Worm (Caenorhabditis elegans): ENCODE measurements around the gene gop-2.

Gene gop-2

ce11 chrIII:5305725-5306124 is 46.9 kb downstream of the gop-2 start (continued):
- TF ChIP-seq sma-9 (GFP tag; optimal IDR thresholded peaks at IDR 0.05) (peak; percentile 70), sma-9 (tag; optimal IDR thresholded peaks at IDR 0.05) (no peak), elt-1 (tag; optimal IDR thresholded peaks at IDR 0.05) (no peak), snpc-4 (tag; optimal IDR thresholded peaks at IDR 0.05) (no peak), lin-13 (GFP tag; optimal IDR thresholded peaks at IDR 0.05) (peak; percentile 46), nhr-12 (tag; optimal IDR thresholded peaks at IDR 0.05) (no peak)

- TF ChIP-seq sma-3 (GFP tag; optimal IDR thresholded peaks at IDR 0.05) (peak; percentile 55), sma-9 (GFP tag; optimal IDR thresholded peaks at IDR 0.05) (peak; percentile 74), sma-9 (tag; optimal IDR thresholded peaks at IDR 0.05) (no peak), ztf-1 (GFP tag; conservative IDR thresholded peaks at IDR 0.05) (no peak), ama-1 (optimal IDR thresholded peaks at IDR 0.05) (peak; percentile 54), egl-27 (tag; optimal IDR thresholded peaks at IDR 0.05) (no peak), gmeb-1 (tag; optimal IDR thresholded peaks at IDR 0.05) (peak; percentile 93), nhr-25 (tag; optimal IDR thresholded peaks at IDR 0.05) (peak; percentile 45), sem-4 (tag; optimal IDR thresholded peaks at IDR 0.05) (no peak), snpc-4 (tag; optimal IDR thresholded peaks at IDR 0.05) (no peak), crh-2 (tag; optimal IDR thresholded peaks at IDR 0.05) (peak; percentile 62), F13H6.1 (tag; optimal IDR thresholded peaks at IDR 0.05) (peak; percentile 66), nhr-10 (tag; optimal IDR thresholded peaks at IDR 0.05) (no peak), lin-13 (GFP tag; optimal IDR thresholded peaks at IDR 0.05) (peak; percentile 52), fos-1 (tag; optimal IDR thresholded peaks at IDR 0.05) (peak; percentile 9), aly-2 (tag; optimal IDR thresholded peaks at IDR 0.05) (no peak), lin-11 (tag; optimal IDR thresholded peaks at IDR 0.05) (peak; percentile 52), lsy-2 (tag; optimal IDR thresholded peaks at IDR 0.05) (peak; percentile 36 to 77), elt-3 (tag; optimal IDR thresholded peaks at IDR 0.05) (no peak), alr-1 (tag; optimal IDR thresholded peaks at IDR 0.05) (no peak), C34F6.9 (tag; optimal IDR thresholded peaks at IDR 0.05) (peak; percentile 75), dmd-4 (tag; optimal IDR thresholded peaks at IDR 0.05) (no peak), blmp-1 (tag; optimal IDR thresholded peaks at IDR 0.05; ENCODE audit: insufficient read depth) (no peak), nhr-21 (tag; optimal IDR thresholded peaks at IDR 0.05) (peak; percentile 20), nhr-129 (tag; optimal IDR thresholded peaks at IDR 0.05) (peak; percentile 35), unc-55 (GFP tag; optimal IDR thresholded peaks at IDR 0.05) (peak; percentile 76), skn-1 (tag; optimal IDR thresholded peaks at IDR 0.05) (no peak), R02D3.7 (tag; optimal IDR thresholded peaks at IDR 0.05) (no peak), unc-39 (tag; optimal IDR thresholded peaks at IDR 0.05) (no peak), ztf-11 (tag; optimal IDR thresholded peaks at IDR 0.05) (no peak)
These were observed 49.5 kb downstream of the gop-2 start, which contains the start of gene mog-3 for ce11 chrIII:5308278-5308677. Gene mog-3 (plus strand): TSS chrIII:5308596.

All from whole organism, L2 larva.